Worm (Caenorhabditis elegans) whole organism, mixed stage, embryonic: ENCODE measurements around the gene mdt-19.
"Not testable (repeated sequence)": the region's sequence is repeated elsewhere in the genome, so short reads cannot be mapped to it uniquely, and the experiment has no call there.

Source experiments
- bed-3 ChIP-seq: fragments of 200-800 bp; sonication (Bioruptor generic); optimal IDR thresholded peaks from 3 replicates; lab custom pipeline; 2018; ENCODE audit warnings: mild to moderate bottlenecking, missing genetic modification characterization, moderate library complexity, missing compliant biosample characterization
- ceh-83 ChIP-seq: fragments of 200-800 bp; sonication (Bioruptor generic); optimal IDR thresholded peaks from 2 replicates; lab custom pipeline; 2018; ENCODE audit warnings: mild to moderate bottlenecking, missing genetic modification characterization, missing compliant biosample characterization
- ces-1 ChIP-seq: fragments of 150-350 bp; optimal IDR thresholded peaks from 2 replicates; lab custom pipeline; 2014; ENCODE audit warnings: missing biosample characterization, missing genetic modification reagents, missing genetic modification characterization
- cnd-1 ChIP-seq: fragments of 200-800 bp; sonication (Bioruptor generic); optimal IDR thresholded peaks from 2 replicates; lab custom pipeline; 2018; ENCODE audit warnings: mild to moderate bottlenecking, missing genetic modification characterization, missing compliant biosample characterization
- drap-1 ChIP-seq: fragments of 200-800 bp; sonication (Bioruptor generic); optimal IDR thresholded peaks from 3 replicates; lab custom pipeline; 2018; ENCODE audit warnings: mild to moderate bottlenecking, missing genetic modification characterization, missing compliant biosample characterization
- flh-1 ChIP-seq: fragments of 200-800 bp; sonication (Bioruptor generic); optimal IDR thresholded peaks from 2 replicates; lab custom pipeline; 2018; ENCODE audit warnings: mild to moderate bottlenecking, missing genetic modification characterization, moderate library complexity, missing compliant biosample characterization
- ham-2 ChIP-seq: fragments of 200-800 bp; sonication (Bioruptor generic); optimal IDR thresholded peaks from 2 replicates; lab custom pipeline; 2018; ENCODE audit warnings: mild to moderate bottlenecking, missing genetic modification characterization, missing compliant biosample characterization
- hlh-1 ChIP-seq: fragments of 150-350 bp; optimal IDR thresholded peaks from 2 replicates; lab custom pipeline; 2014; ENCODE audit warnings: missing biosample characterization, missing genetic modification reagents, missing genetic modification characterization
- lin-13 ChIP-seq: fragments of 150-350 bp; optimal IDR thresholded peaks from 2 replicates; lab custom pipeline; 2014; ENCODE audit warnings: missing biosample characterization, missing genetic modification characterization
- lin-32 ChIP-seq: fragments of 200-800 bp; sonication (Bioruptor generic); optimal IDR thresholded peaks from 2 replicates; lab custom pipeline; 2018; ENCODE audit warnings: mild to moderate bottlenecking, missing genetic modification characterization, missing compliant biosample characterization
- lsy-2 ChIP-seq: fragments of 150-350 bp; optimal IDR thresholded peaks from 2 replicates; lab custom pipeline; 2014; ENCODE audit warnings: missing biosample characterization, missing genetic modification characterization
- mab-5 ChIP-seq: fragments of 150-350 bp; optimal IDR thresholded peaks from 2 replicates; lab custom pipeline; 2014; ENCODE audit warnings: missing biosample characterization, missing genetic modification characterization
- mep-1 ChIP-seq: fragments of 150-350 bp; optimal IDR thresholded peaks from 2 replicates; lab custom pipeline; 2017; ENCODE audit warnings: missing biosample characterization, missing genetic modification reagents, missing genetic modification characterization, inconsistent platforms
- nhr-12 ChIP-seq: fragments of 150-350 bp; optimal IDR thresholded peaks from 2 replicates; lab custom pipeline; 2014; ENCODE audit warnings: missing biosample characterization, missing genetic modification characterization
- nhr-2 ChIP-seq: fragments of 150-350 bp; optimal IDR thresholded peaks from 2 replicates; lab custom pipeline; 2014; ENCODE audit warnings: missing biosample characterization, missing genetic modification characterization
- nhr-237 ChIP-seq: fragments of 150-350 bp; optimal IDR thresholded peaks from 2 replicates; lab custom pipeline; 2014; ENCODE audit warnings: missing biosample characterization, missing genetic modification characterization
- nhr-28 ChIP-seq: fragments of 150-350 bp; optimal IDR thresholded peaks from 2 replicates; lab custom pipeline; 2014; ENCODE audit warnings: missing biosample characterization, missing genetic modification characterization
- nhr-76 ChIP-seq: sonication (generic microtip); optimal IDR thresholded peaks from 2 replicates; lab custom pipeline; 2017; ENCODE audit warnings: missing biosample characterization, missing genetic modification characterization
- pha-4 ChIP-seq: fragments of 150-350 bp; optimal IDR thresholded peaks from 2 replicates; lab custom pipeline; 2018; ENCODE audit warnings: missing biosample characterization, missing genetic modification reagents, missing genetic modification characterization
- sem-2 ChIP-seq: fragments of 200-800 bp; sonication (Bioruptor generic); optimal IDR thresholded peaks from 2 replicates; lab custom pipeline; 2018; ENCODE audit warnings: mild to moderate bottlenecking, missing genetic modification characterization, missing compliant biosample characterization
- snpc-4 ChIP-seq: fragments of 150-350 bp; optimal IDR thresholded peaks from 2 replicates; lab custom pipeline; 2014; ENCODE audit warnings: missing biosample characterization, missing genetic modification characterization
- sptf-1 ChIP-seq: sonication (generic microtip); optimal IDR thresholded peaks from 2 replicates; lab custom pipeline; 2017; ENCODE audit warnings: mild to moderate bottlenecking, missing genetic modification characterization, moderate library complexity, missing compliant biosample characterization
- tbx-8 ChIP-seq: fragments of 200-800 bp; sonication (Bioruptor generic); optimal IDR thresholded peaks from 2 replicates; lab custom pipeline; 2018; ENCODE audit warnings: mild to moderate bottlenecking, missing genetic modification characterization, moderate library complexity, missing compliant biosample characterization
- unc-120 ChIP-seq: sonication (generic microtip); optimal IDR thresholded peaks from 2 replicates; lab custom pipeline; 2017; ENCODE audit warnings: missing genetic modification characterization, missing compliant biosample characterization; ENCODE audit not compliant: poor library complexity, severe bottlenecking
- unc-62 ChIP-seq: fragments of 150-350 bp; optimal IDR thresholded peaks from 2 replicates; lab custom pipeline; 2014; ENCODE audit warnings: missing biosample characterization, missing genetic modification reagents, missing genetic modification characterization
- zip-8 ChIP-seq: fragments of 150-350 bp; optimal IDR thresholded peaks from 2 replicates; lab custom pipeline; 2014; ENCODE audit warnings: missing biosample characterization, missing genetic modification characterization
- ztf-11 ChIP-seq: fragments of 150-350 bp; optimal IDR thresholded peaks from 2 replicates; lab custom pipeline; 2014; ENCODE audit warnings: missing biosample characterization, missing genetic modification characterization

mdt-19 gene

DNA sequence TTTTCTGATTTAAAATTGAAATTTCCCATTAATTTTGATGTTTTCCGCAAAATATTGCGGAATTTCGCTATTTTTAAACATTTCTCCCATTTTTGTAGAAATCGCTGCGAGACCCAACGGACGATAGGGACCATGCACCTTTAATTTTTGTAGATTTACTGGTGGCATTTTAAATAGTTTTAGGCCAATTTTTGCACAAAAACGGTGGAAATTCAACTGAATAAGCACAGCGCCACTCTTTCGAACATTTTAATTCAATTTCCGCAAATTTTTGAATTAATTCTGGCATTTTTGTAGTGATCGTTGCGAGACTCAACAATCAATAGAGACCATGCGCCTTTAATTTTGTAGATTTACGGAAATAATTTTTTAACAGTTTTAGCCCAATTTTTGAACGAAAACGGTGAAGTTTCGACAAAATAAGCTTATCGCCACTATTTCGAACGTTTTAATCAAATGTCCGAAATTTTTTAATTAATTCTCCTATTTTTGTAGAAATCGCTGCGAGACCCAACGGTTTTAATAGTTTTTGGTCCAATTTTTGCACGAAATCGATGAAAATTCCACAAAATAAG, 725 bp downstream of the mdt-19 start:
- TF ChIP-seq mab-5 (tag; lab: Kevin White, UChicago) (no peak), cnd-1 (tag; lab: Kevin White, UChicago) (no peak), nhr-237 (tag; lab: Kevin White, UChicago) (no peak), nhr-2 (tag; lab: Kevin White, UChicago) (no peak), ham-2 (GFP tag; lab: Kevin White, UChicago) (no peak), nhr-12 (tag; lab: Kevin White, UChicago) (no peak), nhr-28 (tag; lab: Kevin White, UChicago) (no peak), ceh-83 (GFP tag; lab: Kevin White, UChicago) (no peak), drap-1 (no peak), lin-32 (GFP tag; lab: Kevin White, UChicago) (no peak)

ce11 chrIII:2603671-2604070, 5.8 kb downstream of the mdt-19 start, which contains the start of gene Y71H2B.11:
Gene Y71H2B.11, plus strand, starts transcription at chrIII:2603971.
- TF ChIP-seq nhr-2 (tag; lab: Kevin White, UChicago) (no peak), mep-1 (no peak), mab-5 (tag; lab: Kevin White, UChicago) (no peak), sem-2 (GFP tag; lab: Kevin White, UChicago) (no peak), ces-1 (no peak), ztf-11 (tag; lab: Kevin White, UChicago) (no peak), unc-120 (tag; lab: Kevin White, UChicago) (no peak), cnd-1 (tag; lab: Kevin White, UChicago) (no peak), flh-1 (no peak), zip-8 (tag; lab: Kevin White, UChicago) (no peak), lsy-2 (tag; lab: Kevin White, UChicago) (no peak), nhr-237 (tag; lab: Kevin White, UChicago) (no peak), lin-13 (tag; lab: Kevin White, UChicago) (no peak), nhr-76 (tag; lab: Kevin White, UChicago) (no peak), nhr-28 (tag; lab: Kevin White, UChicago) (no peak)

DNA sequence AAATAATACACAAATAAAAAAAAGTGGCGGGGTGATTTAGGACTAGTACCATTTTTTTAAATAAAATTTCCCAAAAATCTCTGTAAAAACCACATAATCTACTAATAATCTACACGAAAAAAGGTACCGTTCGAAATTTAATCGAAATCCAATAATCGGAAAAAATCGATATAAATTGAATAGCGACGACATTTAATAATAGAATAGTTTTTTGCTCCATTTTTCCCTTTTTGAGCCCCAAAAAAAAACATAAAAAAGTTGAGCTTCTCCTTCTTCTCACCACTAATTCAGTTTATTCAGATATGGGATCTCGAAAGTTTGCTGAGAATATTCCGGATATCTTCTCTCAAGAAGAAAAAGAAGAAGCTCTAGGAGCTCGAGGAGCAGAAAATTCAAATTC, 9.9 kb downstream of the mdt-19 start, which contains the start of gene Y71H2B.5:
TSS of gene Y71H2B.5 (plus strand) at position 301 of the 400 bp plus-strand sequence.
- TF ChIP-seq lin-32, bed-3, ceh-83 (GFP tag; lab: Kevin White, UChicago): not testable (repeated sequence)

DNA sequence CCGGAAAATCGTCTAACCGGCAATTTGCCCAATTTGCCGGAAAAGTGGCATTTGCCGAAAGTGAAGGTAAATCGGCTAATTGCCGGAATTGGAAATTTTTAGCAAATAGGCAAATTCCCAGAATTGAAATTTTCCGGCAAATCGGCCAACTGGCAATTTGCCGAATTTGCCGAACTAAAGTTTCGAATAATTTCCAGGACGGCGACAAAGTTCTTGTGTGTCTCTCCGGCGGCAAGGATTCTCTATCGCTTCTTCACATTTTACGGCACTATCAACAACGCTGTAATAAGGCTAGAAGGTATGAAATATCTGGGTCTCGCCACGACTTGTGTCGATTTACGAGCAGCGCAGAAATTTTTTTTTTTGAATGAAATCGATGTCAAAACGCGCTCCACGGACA, 18.4 kb downstream of the mdt-19 start:
- TF ChIP-seq sem-2 (GFP tag; lab: Kevin White, UChicago) (no peak), lsy-2 (tag; lab: Kevin White, UChicago) (no peak), lin-32 (GFP tag; lab: Kevin White, UChicago) (no peak), unc-120 (tag; lab: Kevin White, UChicago) (no peak), tbx-8 (GFP tag; lab: Kevin White, UChicago) (no peak), lin-13 (tag; lab: Kevin White, UChicago) (no peak), pha-4 (no peak), drap-1 (no peak), ceh-83 (GFP tag; lab: Kevin White, UChicago) (no peak), nhr-76 (tag; lab: Kevin White, UChicago) (no peak), sptf-1 (tag; lab: Kevin White, UChicago) (no peak), nhr-28 (tag; lab: Kevin White, UChicago) (no peak), unc-62 (GFP tag; lab: Kevin White, UChicago) (no peak), nhr-2 (tag; lab: Kevin White, UChicago) (no peak), bed-3 (GFP tag; lab: Kevin White, UChicago) (no peak), snpc-4 (tag; lab: Kevin White, UChicago) (no peak), ztf-11 (tag; lab: Kevin White, UChicago) (no peak), zip-8 (tag; lab: Kevin White, UChicago) (no peak), mep-1 (no peak), nhr-237 (tag; lab: Kevin White, UChicago) (no peak)
- TF ChIP-seq, all 35 proteins: peak for 0

DNA sequence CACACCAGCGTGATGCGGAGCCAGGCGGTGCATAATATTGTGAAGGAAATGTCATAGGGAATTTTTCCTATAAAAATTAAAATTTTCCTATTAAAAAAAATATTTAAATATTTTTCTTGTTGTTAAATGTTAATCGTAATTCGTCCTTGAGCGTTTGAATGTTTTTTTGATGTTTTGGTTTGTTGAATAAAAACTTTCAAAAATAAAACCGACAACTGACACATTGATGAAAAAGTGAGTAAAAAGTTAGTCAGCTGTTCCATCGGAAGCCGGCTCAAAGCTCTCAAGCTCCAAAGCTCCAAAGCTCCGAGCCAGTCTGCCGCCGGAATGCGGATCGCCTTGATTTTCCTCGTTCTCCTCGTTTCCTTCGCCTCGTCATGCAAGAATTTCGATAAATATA, 20.8 kb downstream of the mdt-19 start, which contains the start of gene Y71H2B.4:
TSS of gene Y71H2B.4 (plus strand) at position 301 of the 400 bp plus-strand sequence.
- no peak for TF ChIP-seq unc-120 (tag; lab: Kevin White, UChicago)
- TF ChIP-seq hlh-1 (tag; lab: Kevin White, UChicago), result peak; percentile 77
- TF ChIP-seq, all 35 proteins: peak for 1
